Worm (Caenorhabditis elegans): ENCODE results near the gene gst-19.

Gene gst-19

DNA sequence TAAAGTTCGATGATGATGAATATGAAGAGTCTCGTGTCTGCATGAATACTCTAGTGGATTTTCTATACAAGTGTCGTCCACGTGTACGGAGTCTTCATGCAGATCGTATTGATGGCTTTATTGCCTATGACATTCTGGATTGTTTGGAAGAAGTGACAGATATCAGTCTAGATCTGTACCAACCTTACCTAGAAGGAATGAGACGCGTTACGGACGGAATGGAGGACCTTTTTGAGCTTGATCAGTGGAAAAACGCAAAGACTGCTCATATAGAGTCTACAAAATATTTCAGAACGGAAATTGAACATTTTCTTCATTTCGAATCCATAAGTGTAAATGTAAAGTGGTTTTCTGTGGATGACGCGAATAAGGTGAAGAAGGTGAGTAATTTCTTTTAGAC, 21.3 kb upstream of the gst-19 start, which contains the start of gene fbxa-169:
TSS of gene fbxa-169 (plus strand) at position 301 of the 400 bp plus-strand sequence.
- TF ChIP-seq K09A11.1 (tag; optimal IDR thresholded peaks at IDR 0.05; ENCODE audit: insufficient read depth), result no peak
- TF ChIP-seq pros-1 (tag; optimal IDR thresholded peaks at IDR 0.05), result no peak
- no peak for TF ChIP-seq tbx-7 (tag; optimal IDR thresholded peaks at IDR 0.05)
- TF ChIP-seq nfya-1 (tag; optimal IDR thresholded peaks at IDR 0.05), result no peak
- no peak for TF ChIP-seq fkh-6 (tag; optimal IDR thresholded peaks at IDR 0.05)
- TF ChIP-seq ceh-9 (tag; optimal IDR thresholded peaks at IDR 0.05), result no peak
- TF ChIP-seq ets-4 (tag; optimal IDR thresholded peaks at IDR 0.05), result no peak
- TF ChIP-seq lim-6 (tag; optimal IDR thresholded peaks at IDR 0.05), result no peak

DNA sequence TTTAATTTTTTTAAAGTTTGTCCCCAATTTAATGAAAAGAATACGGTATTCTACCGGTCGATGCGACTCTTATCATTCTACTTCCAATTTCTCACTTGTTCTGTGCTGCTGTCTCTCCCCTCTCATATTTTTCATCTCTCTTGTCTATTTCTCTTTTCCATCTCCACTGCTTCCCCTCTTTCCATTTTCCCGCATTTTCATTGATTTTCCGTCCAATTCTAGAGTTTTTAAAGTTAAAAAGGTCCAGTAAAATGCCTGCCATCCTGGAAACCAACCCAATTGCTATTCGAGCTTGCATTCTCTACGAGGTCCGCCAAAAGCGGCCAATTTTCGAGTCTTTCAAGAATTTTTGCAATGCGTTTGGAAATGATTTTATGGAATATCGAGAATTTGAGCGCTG, 14.4 kb upstream of the gst-19 start, which contains the start of gene fbxa-167:
TSS of gene fbxa-167 (plus strand) at position 179 of the 400 bp plus-strand sequence.
- TF ChIP-seq zip-5 (tag; optimal IDR thresholded peaks at IDR 0.05), result no peak
- peak; percentile 13 for TF ChIP-seq ceh-31 (tag; optimal IDR thresholded peaks at IDR 0.05)
- no peak for TF ChIP-seq madf-2 (tag; optimal IDR thresholded peaks at IDR 0.05)
- peak; percentile 75 for TF ChIP-seq ceh-48 (tag; optimal IDR thresholded peaks at IDR 0.05)
- no peak for TF ChIP-seq ceh-6 (GFP tag; optimal IDR thresholded peaks at IDR 0.05)
- no peak for TF ChIP-seq eyg-1 (tag; optimal IDR thresholded peaks at IDR 0.05)
- TF ChIP-seq hlh-30 (tag; optimal IDR thresholded peaks at IDR 0.05; ENCODE audit: insufficient read depth), result no peak
- TF ChIP-seq unc-42 (tag; optimal IDR thresholded peaks at IDR 0.05), result no peak
- TF ChIP-seq pag-3 (tag; optimal IDR thresholded peaks at IDR 0.05; ENCODE audit: borderline replicate concordance), result no peak
- TF ChIP-seq elt-2 (tag; optimal IDR thresholded peaks at IDR 0.05), result peak; percentile 14
- no peak for TF ChIP-seq ttx-3 (tag; optimal IDR thresholded peaks at IDR 0.05)
- no peak for TF ChIP-seq lim-6 (tag; optimal IDR thresholded peaks at IDR 0.05)
- TF ChIP-seq C38D4.7 (GFP tag; optimal IDR thresholded peaks at IDR 0.05), result no peak
- TF ChIP-seq ceh-19 (GFP tag; optimal IDR thresholded peaks at IDR 0.05), result no peak
- no peak for TF ChIP-seq nfya-1 (tag; optimal IDR thresholded peaks at IDR 0.05)
- no peak for TF ChIP-seq pqm-1 (tag; optimal IDR thresholded peaks at IDR 0.05)
- no peak for TF ChIP-seq hlh-13 (GFP tag; optimal IDR thresholded peaks at IDR 0.05)
- TF ChIP-seq mec-3 (tag; optimal IDR thresholded peaks at IDR 0.05; ENCODE audit: borderline replicate concordance), result no peak
- TF ChIP-seq hlh-8 (tag; optimal IDR thresholded peaks at IDR 0.05), result no peak
- TF ChIP-seq nhr-232 (tag; optimal IDR thresholded peaks at IDR 0.05), result no peak
- no peak for TF ChIP-seq pros-1 (tag; optimal IDR thresholded peaks at IDR 0.05)

DNA sequence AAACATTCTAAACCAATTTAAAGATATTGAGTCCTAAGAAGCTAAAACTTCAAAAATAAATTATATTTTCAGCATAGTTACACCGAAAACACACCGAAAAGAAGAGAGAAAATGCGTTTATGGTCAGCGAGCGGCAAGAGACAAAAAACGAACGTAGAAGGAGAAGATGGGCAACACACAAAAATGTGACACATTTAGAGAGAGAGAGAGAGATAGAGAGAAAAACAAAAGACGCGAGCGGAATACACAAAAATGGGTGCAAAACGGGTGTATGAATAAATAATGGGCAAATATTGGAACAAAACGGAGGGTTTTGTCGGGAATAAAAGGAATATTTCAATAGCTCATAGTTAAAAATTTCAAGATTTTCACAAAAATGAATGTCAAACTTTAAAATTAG, 13.3 kb upstream of the gst-19 start:
- TF ChIP-seq hlh-30 (tag; optimal IDR thresholded peaks at IDR 0.05; ENCODE audit: insufficient read depth), result peak; percentile 12
- TF ChIP-seq nhr-232 (tag; optimal IDR thresholded peaks at IDR 0.05), result no peak

DNA sequence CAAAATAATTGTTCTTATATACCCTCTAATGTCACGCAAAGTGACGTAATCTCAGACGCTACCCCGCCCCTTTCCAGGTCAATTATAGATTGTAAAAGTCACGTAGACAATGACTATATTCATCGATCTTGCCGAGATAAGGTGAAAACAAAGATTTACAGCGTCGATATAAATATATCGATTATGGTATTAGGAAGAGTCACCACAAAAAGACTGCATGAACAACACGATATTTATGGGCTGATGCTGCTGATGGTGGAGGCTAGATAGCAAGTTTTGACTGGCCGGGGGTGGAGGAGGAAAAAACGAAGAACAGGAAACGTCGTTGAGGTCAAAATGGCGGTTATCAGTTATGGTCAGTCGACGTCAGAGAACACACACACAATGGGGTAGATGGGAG, 11.6 kb upstream of the gst-19 start:
- peak; percentile 71 for TF ChIP-seq elt-2 (tag; optimal IDR thresholded peaks at IDR 0.05)
- no peak for TF ChIP-seq dve-1 (tag; optimal IDR thresholded peaks at IDR 0.05)

DNA sequence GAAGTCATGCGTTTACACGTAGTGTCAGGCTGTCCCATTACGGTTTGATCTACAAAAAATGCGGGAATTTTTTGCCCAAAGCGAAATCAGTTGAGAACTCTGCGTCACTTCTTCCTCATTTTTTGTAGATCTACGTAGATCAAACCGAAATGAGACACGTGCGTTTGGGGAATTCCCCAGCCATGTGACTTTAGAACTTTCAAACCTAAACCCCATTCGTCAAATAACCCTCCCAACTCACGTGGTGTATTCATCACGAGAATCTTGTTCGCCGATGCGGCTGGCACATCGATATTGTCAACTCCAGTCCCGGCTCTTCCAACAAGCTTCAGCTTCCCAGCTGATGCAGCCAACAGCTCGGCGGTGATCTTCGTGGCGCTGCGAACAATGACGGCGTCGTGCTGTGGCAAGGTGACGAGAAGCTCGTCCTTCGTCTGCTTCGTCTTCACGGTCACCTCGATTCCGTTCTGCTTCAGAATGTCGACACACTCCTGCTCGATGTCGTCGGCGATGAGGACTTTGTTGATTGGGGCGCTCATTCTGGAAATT, 11.1 kb upstream of the gst-19 start, which contains the start of gene phdh-1:
TSS of gene phdh-1 (minus strand) at position 540 of the 549 bp plus-strand sequence.
- no peak for TF ChIP-seq ceh-14 (tag; optimal IDR thresholded peaks at IDR 0.05)
- TF ChIP-seq dve-1 (tag; optimal IDR thresholded peaks at IDR 0.05), result no peak
- TF ChIP-seq syd-9 (tag; optimal IDR thresholded peaks at IDR 0.05), result no peak
- no peak for TF ChIP-seq sdc-2 (tag; optimal IDR thresholded peaks at IDR 0.05)
- no peak for TF ChIP-seq F13H6.1 (tag; optimal IDR thresholded peaks at IDR 0.05)

DNA sequence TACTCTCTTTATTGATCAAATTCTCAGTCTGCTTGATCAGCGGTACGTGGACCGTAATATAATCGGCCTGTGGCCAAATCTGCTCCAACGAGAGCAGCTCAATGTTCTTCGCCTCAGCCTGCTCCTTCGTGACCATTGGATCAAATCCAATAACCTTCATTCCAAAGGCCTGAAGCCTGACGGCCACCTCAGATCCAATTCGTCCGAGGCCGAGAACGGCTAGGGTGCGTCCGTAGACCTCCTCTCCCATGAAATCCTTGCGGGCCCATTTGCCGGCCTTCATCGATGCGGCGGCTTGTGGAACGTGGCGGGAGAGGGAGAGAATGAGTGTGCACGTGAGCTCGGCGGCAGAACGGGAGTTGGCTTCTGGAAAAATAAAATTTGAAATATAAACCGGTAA, 10.5 kb upstream of the gst-19 start:
- no peak for TF ChIP-seq mec-3 (tag; optimal IDR thresholded peaks at IDR 0.05; ENCODE audit: borderline replicate concordance)
- TF ChIP-seq pqm-1 (tag; optimal IDR thresholded peaks at IDR 0.05), result no peak
- TF ChIP-seq F13H6.1 (tag; optimal IDR thresholded peaks at IDR 0.05), result no peak
- TF ChIP-seq ceh-19 (GFP tag; optimal IDR thresholded peaks at IDR 0.05), result no peak
- no peak for TF ChIP-seq gmeb-2 (tag; optimal IDR thresholded peaks at IDR 0.05)
- TF ChIP-seq Y22D7AL.16 (tag; optimal IDR thresholded peaks at IDR 0.05), result no peak
- TF ChIP-seq ceh-6 (GFP tag; optimal IDR thresholded peaks at IDR 0.05), result no peak
- TF ChIP-seq ceh-24 (tag; optimal IDR thresholded peaks at IDR 0.05), result no peak

Measured in whole organism, late embryonic.